Fruit fly (Drosophila melanogaster): ENCODE results near the gene Sec16.
A peak's percentile ranks its signal among the peaks of the same experiment; 100 is the strongest.

Gene Sec16

DNA sequence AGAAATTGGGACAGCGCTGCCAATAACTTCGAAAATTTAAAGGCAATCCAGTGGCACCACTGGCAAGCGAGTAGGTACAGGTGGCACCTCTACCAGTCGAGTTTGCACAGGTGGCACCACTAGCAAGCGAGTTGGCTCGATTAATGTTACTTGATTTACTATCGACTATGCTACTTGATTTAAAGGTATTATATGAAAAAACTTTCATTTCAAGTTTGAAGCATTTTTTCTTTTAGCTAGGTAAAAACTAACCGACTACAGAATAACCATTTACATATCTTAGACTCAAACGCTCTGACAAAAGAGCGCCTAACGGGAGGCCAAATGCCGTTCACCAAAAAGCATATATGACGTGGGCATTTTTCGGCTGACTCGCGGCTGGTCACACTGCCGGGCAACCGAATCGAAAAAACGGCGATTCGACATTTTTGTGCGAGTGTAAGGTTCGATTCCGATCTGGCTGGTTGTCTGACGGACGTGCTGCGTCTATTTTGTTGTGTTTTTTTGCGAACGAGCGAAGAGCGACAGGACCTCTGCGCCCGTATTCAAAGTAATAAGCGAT is 63.2 kb downstream of the Sec16 start, which contains the start of gene Tis11 (continued):
- TF ChIP-seq Nf-YB (GFP tag; optimal IDR thresholded peaks at IDR 0.05) (peak; percentile 13), CG10274 (GFP tag; optimal IDR thresholded peaks at IDR 0.05) (no peak), slp2 (GFP tag; optimal IDR thresholded peaks at IDR 0.05) (no peak), CG15514 (GFP tag; optimal IDR thresholded peaks at IDR 0.05) (peak; percentile 75), CG11696 (GFP tag; IDR thresholded peaks at IDR 0.05) (peak; percentile 23; the same call in 1 of the 2 replicates), Jarid2 (GFP tag; optimal IDR thresholded peaks at IDR 0.05) (peak; percentile 94), NFAT (GFP tag; IDR thresholded peaks at IDR 0.05) (peak; percentile 49), mirr (GFP tag; optimal IDR thresholded peaks at IDR 0.05) (peak; percentile 1), tio (GFP tag; optimal IDR thresholded peaks at IDR 0.05) (no peak), CG3407 (GFP tag; optimal IDR thresholded peaks at IDR 0.05) (no peak), GATAe (GFP tag; conservative IDR thresholded peaks at IDR 0.05) (no peak), CG15601 (tag; optimal IDR thresholded peaks at IDR 0.05) (peak; percentile 10), Lhr (GFP tag; optimal IDR thresholded peaks at IDR 0.05) (peak; percentile 93), NC2β (GFP tag; optimal IDR thresholded peaks at IDR 0.05) (no peak), Ets97D (GFP tag; optimal IDR thresholded peaks at IDR 0.05) (peak; percentile 75), MESR4 (GFP tag; optimal IDR thresholded peaks at IDR 0.05) (peak; percentile 15), dimm (GFP tag; IDR thresholded peaks at IDR 0.05) (no peak), sim (GFP tag; IDR thresholded peaks at IDR 0.05) (no peak), Stat92E (GFP tag; optimal IDR thresholded peaks at IDR 0.05) (no peak), bsh (GFP tag; optimal IDR thresholded peaks at IDR 0.05) (peak in 1 of 2 experiments; percentile 30), jumu (GFP tag; optimal IDR thresholded peaks at IDR 0.05) (no peak), CG14050 (GFP tag; IDR thresholded peaks at IDR 0.05) (no peak), pzg (GFP tag; optimal IDR thresholded peaks at IDR 0.05) (peak; percentile 86), dan (GFP tag; IDR thresholded peaks at IDR 0.05) (no peak), Sry-δ (GFP tag; optimal IDR thresholded peaks at IDR 0.05) (peak; percentile 69), chinmo (GFP tag; IDR thresholded peaks at IDR 0.05; ENCODE audit: partially characterized antibody) (0 out of 4 replicates have a peak, but pooled peaks have one; percentile 31), CG3281 (GFP tag; optimal IDR thresholded peaks at IDR 0.05) (no peak), Hmr (GFP tag; optimal IDR thresholded peaks at IDR 0.05) (peak; percentile 58), CG17912 (GFP tag; optimal IDR thresholded peaks at IDR 0.05) (no peak), CG12104 (GFP tag; optimal IDR thresholded peaks at IDR 0.05) (no peak), Rfx (GFP tag; IDR thresholded peaks at IDR 0.05) (peak; percentile 39; the same call in 1 of the 2 replicates), emc (GFP tag; optimal IDR thresholded peaks at IDR 0.05) (no peak), az2 (GFP tag; optimal IDR thresholded peaks at IDR 0.05) (no peak), Sry-β (GFP tag; optimal IDR thresholded peaks at IDR 0.05) (no peak), Hand (GFP tag; optimal IDR thresholded peaks at IDR 0.05) (no peak), lab (GFP tag; optimal IDR thresholded peaks at IDR 0.05) (peak; percentile 33), Chrac-16 (GFP tag; optimal IDR thresholded peaks at IDR 0.05) (no peak), Deaf1 (tag; optimal IDR thresholded peaks at IDR 0.05) (peak; percentile 58), wek (GFP tag; optimal IDR thresholded peaks at IDR 0.05) (peak; percentile 31), Sox100B (GFP tag; optimal IDR thresholded peaks at IDR 0.05) (no peak), Dfd (GFP tag; optimal IDR thresholded peaks at IDR 0.05) (no peak), CG5180 (GFP tag; optimal IDR thresholded peaks at IDR 0.05) (no peak), amos (GFP tag; IDR thresholded peaks at IDR 0.05; ENCODE audit: partially characterized antibody) (peak; percentile 40; the same call in 1 of the 2 replicates), pita (GFP tag; optimal IDR thresholded peaks at IDR 0.05) (peak; percentile 77), Dip2 (GFP tag; IDR thresholded peaks at IDR 0.05) (no peak), CG2120 (GFP tag; optimal IDR thresholded peaks at IDR 0.05) (peak; percentile 40), CG42726 (GFP tag; IDR thresholded peaks at IDR 0.05; ENCODE audit: partially characterized antibody) (peak; percentile 69; the same call in 1 of the 2 replicates), Dp (GFP tag; optimal IDR thresholded peaks at IDR 0.05) (peak; percentile 83), caup (GFP tag; optimal IDR thresholded peaks at IDR 0.05; ENCODE audit: severe bottlenecking) (no peak)
